Fruit fly (Drosophila melanogaster) whole organism: ENCODE results near the gene CG14341.

Experiments used
- CG8478 ChIP-seq: fragments of >200 bp; optimal IDR thresholded peaks from 2 replicates; lab custom pipeline; 2018; ENCODE audit warnings: inconsistent platforms
- Dll ChIP-seq: fragments of >200 bp; optimal IDR thresholded peaks from 2 replicates; lab custom pipeline; 2017
- EcR ChIP-seq, 2 experiments: fragments of >200 bp; optimal IDR thresholded peaks; 2 replicates each; lab custom pipeline; 2017; ENCODE audit warnings: missing biosample characterization in 2 of 2, missing genetic modification characterization in 2 of 2, missing genetic modification reagents in 2 of 2
- pan ChIP-seq: fragments of >200 bp; optimal IDR thresholded peaks from 2 replicates; lab custom pipeline; 2017
- psq ChIP-seq: fragments of >200 bp; optimal IDR thresholded peaks from 2 replicates; lab custom pipeline; 2017
- usp ChIP-seq: fragments of >200 bp; optimal IDR thresholded peaks from 2 replicates; lab custom pipeline; 2017; ENCODE audit warnings: missing biosample characterization, missing genetic modification characterization, mixed read lengths

The CG14341 gene

DNA sequence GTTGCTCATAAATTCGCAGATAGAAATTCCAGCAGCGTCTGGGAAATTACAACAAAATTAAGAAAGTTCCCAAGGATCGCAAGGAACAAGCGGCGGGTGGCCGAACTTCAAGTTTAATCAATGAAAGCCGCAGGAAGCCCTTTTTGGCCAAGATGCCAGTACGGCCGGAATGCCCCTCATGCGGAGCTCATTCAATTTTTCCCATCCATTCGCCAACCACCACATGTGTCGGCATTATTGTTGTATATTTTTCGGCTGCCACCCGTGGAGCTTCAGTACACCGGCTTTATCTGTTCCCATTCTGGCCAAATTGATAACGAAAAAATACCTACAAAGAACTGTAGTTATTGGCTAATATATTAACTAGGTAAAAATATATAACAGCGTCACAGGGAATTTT, 45.2 kb downstream of the CG14341 start:
- no peak for TF ChIP-seq pan (lab: Kevin White, UChicago)
- no peak for TF ChIP-seq EcR (GFP tag; optimal IDR thresholded peaks at IDR 0.05; lab: Kevin White, UChicago)
- TF ChIP-seq psq (lab: Kevin White, UChicago), result no peak
- TF ChIP-seq CG8478, result no peak

DNA sequence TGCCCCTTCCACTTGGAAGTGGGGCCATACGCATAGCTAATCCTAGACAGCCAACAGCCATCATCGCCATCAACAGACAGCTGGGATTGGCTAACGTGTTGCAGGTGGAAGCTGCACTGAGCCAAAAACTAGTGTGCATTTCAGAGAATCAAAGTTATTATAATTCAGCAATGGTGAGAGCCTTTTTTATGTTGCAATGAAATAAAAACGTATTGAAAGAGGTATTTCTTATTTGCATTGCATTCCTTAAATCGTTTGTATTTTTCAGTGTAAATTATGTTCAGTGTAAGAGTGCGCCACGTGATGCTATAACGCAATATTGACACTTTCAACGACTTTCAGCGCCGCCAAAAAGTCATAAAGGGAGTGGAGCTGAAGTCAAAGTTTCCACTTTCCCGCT, 47.3 kb downstream of the CG14341 start:
- TF ChIP-seq pan (lab: Kevin White, UChicago) (no peak), EcR (GFP tag; optimal IDR thresholded peaks at IDR 0.05; lab: Kevin White, UChicago) (no peak), Dll (lab: Kevin White, UChicago) (no peak)

DNA sequence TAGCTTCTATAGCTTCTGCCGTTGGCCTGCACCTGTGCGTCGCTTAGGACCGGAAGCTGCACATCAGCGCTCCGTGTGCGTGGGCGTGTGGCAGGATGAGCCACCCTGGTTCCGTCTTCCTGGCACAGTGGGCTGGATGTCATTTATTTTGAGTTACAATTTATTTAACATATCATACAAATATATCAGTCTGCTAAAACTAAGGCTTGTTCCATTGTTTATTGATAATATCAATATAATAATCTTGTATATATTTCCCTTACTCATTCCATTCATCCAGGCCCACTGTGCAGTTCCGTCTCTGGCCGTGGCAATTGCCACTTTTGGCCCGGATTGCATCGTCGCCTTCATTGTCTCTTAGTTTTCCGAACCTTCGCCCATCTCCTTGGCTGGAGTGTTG, 48.2 kb downstream of the CG14341 start:
- TF ChIP-seq CG8478 (no peak), Dll (lab: Kevin White, UChicago) (no peak), EcR (GFP tag; optimal IDR thresholded peaks at IDR 0.05; lab: Kevin White, UChicago) (no peak), psq (lab: Kevin White, UChicago) (no peak), usp (GFP tag; lab: Kevin White, UChicago) (no peak), pan (lab: Kevin White, UChicago) (no peak)
